Worm (Caenorhabditis elegans) whole organism, L4 larva: ENCODE data around the gene W03D2.9.

Experiments
- T20F7.1 ChIP-seq: fragments of 200-800 bp; sonication (Bioruptor generic); optimal IDR thresholded peaks from 2 replicates; lab custom pipeline; 2018; ENCODE audit warnings: mild to moderate bottlenecking, missing genetic modification characterization, missing compliant biosample characterization
- Y105C5A.15 ChIP-seq: fragments of 200-800 bp; sonication (Bioruptor generic); IDR thresholded peaks from 2 replicates; pipeline ENCODE4 v1.3.6; 2022; ENCODE audit warnings: missing genetic modification characterization, missing compliant biosample characterization
- Y5F2A.4 ChIP-seq: fragments of 200-800 bp; sonication (Bioruptor generic); optimal IDR thresholded peaks from 2 replicates; lab custom pipeline; 2018; ENCODE audit warnings: mild to moderate bottlenecking, missing genetic modification characterization, missing compliant biosample characterization
- Y75B8A.6 ChIP-seq: fragments of 200-800 bp; sonication (Bioruptor generic); IDR thresholded peaks from 2 replicates; pipeline ENCODE4 v1.3.6; 2022; ENCODE audit warnings: missing genetic modification reagents, missing genetic modification characterization, missing compliant biosample characterization
- aha-1 ChIP-seq: fragments of 150-350 bp; peaks from one replicate; lab custom pipeline; 2014; ENCODE audit warnings: missing biosample characterization, missing genetic modification characterization
- attf-4 ChIP-seq: sonication (generic microtip); optimal IDR thresholded peaks from 3 replicates; lab custom pipeline; 2017; ENCODE audit warnings: missing biosample characterization, missing genetic modification characterization
- ceh-28 ChIP-seq: fragments of 150-350 bp; optimal IDR thresholded peaks from 2 replicates; lab custom pipeline; 2014; ENCODE audit warnings: missing biosample characterization, missing genetic modification reagents, missing genetic modification characterization
- ceh-62 ChIP-seq: sonication (generic microtip); optimal IDR thresholded peaks from 2 replicates; lab custom pipeline; 2017; ENCODE audit warnings: missing biosample characterization, missing genetic modification characterization
- cey-2 ChIP-seq: sonication (generic microtip); optimal IDR thresholded peaks from 3 replicates; lab custom pipeline; 2017; ENCODE audit warnings: missing genetic modification characterization, mild to moderate bottlenecking, missing compliant biosample characterization, antibody characterized with exemption, borderline replicate concordance; ENCODE audit not compliant: insufficient read depth
- ctbp-1 ChIP-seq: fragments of 200-800 bp; sonication (Bioruptor generic); IDR thresholded peaks from 2 replicates; pipeline ENCODE4 v1.3.6; 2022; ENCODE audit warnings: missing genetic modification reagents, missing genetic modification characterization, missing compliant biosample characterization
- daf-12 ChIP-seq: fragments of 150-350 bp; optimal IDR thresholded peaks from 2 replicates; lab custom pipeline; 2014; ENCODE audit warnings: missing biosample characterization, missing genetic modification reagents, missing genetic modification characterization
- daf-16 ChIP-seq, 3 experiments: sonication (generic microtip); optimal IDR thresholded peaks; 2 replicates each; lab custom pipeline; 2016 to 2017; ENCODE audit warnings: missing genetic modification characterization in 3 of 3, missing genetic modification reagents in 3 of 3, mild to moderate bottlenecking in 2 of 3, missing compliant biosample characterization in 2 of 3, missing biosample characterization in 1 of 3, moderate library complexity in 1 of 3
- daf-8 ChIP-seq: fragments of 200-800 bp; sonication (Bioruptor generic); IDR thresholded peaks from 2 replicates; pipeline ENCODE4 v1.3.6; 2022; ENCODE audit warnings: missing genetic modification characterization, missing compliant biosample characterization
- dmd-6 ChIP-seq: fragments of 200-800 bp; sonication (Bioruptor generic); IDR thresholded peaks from 2 replicates; pipeline ENCODE4 v1.3.6; 2022; ENCODE audit warnings: missing genetic modification reagents, missing genetic modification characterization, missing compliant biosample characterization
- dmd-8 ChIP-seq: fragments of 200-800 bp; sonication (Bioruptor generic); IDR thresholded peaks from 2 replicates; pipeline ENCODE4 v1.3.6; 2022; ENCODE audit warnings: missing genetic modification characterization, missing compliant biosample characterization
- dmd-9 ChIP-seq: fragments of 200-800 bp; sonication (Bioruptor generic); IDR thresholded peaks from 2 replicates; pipeline ENCODE4 v1.3.6; 2022; ENCODE audit warnings: missing genetic modification reagents, missing genetic modification characterization, missing compliant biosample characterization
- dpl-1 ChIP-seq: fragments of 150-350 bp; optimal IDR thresholded peaks from 2 replicates; lab custom pipeline; 2014; ENCODE audit warnings: missing biosample characterization, missing genetic modification reagents, missing genetic modification characterization
- duxl-1 ChIP-seq: sonication (generic microtip); optimal IDR thresholded peaks from 2 replicates; lab custom pipeline; 2016; ENCODE audit warnings: mild to moderate bottlenecking, missing genetic modification characterization, moderate library complexity, missing compliant biosample characterization; ENCODE audit not compliant: poor library complexity
- dve-1 ChIP-seq: sonication (generic microtip); optimal IDR thresholded peaks from 2 replicates; lab custom pipeline; 2017; ENCODE audit warnings: antibody characterized with exemption, mild to moderate bottlenecking, missing genetic modification characterization, missing compliant biosample characterization; ENCODE audit not compliant: insufficient read depth
- fkh-10 ChIP-seq: fragments of 150-350 bp; optimal IDR thresholded peaks from 2 replicates; lab custom pipeline; 2014; ENCODE audit warnings: missing biosample characterization, missing genetic modification reagents, missing genetic modification characterization
- fos-1 ChIP-seq: fragments of 150-350 bp; optimal IDR thresholded peaks from 2 replicates; lab custom pipeline; 2014; ENCODE audit warnings: missing biosample characterization, missing genetic modification characterization
- gei-8 ChIP-seq: fragments of 200-800 bp; sonication (Bioruptor generic); optimal IDR thresholded peaks from 2 replicates; lab custom pipeline; 2018; ENCODE audit warnings: mild to moderate bottlenecking, missing genetic modification characterization, missing compliant biosample characterization
- hlh-11 ChIP-seq: fragments of 200-800 bp; sonication (Bioruptor generic); optimal IDR thresholded peaks from 2 replicates; lab custom pipeline; 2018; ENCODE audit warnings: mild to moderate bottlenecking, missing genetic modification characterization, missing compliant biosample characterization
- jun-1 ChIP-seq: fragments of 150-350 bp; optimal IDR thresholded peaks from 2 replicates; lab custom pipeline; 2014; ENCODE audit warnings: missing biosample characterization, missing genetic modification reagents, missing genetic modification characterization
- lin-13 ChIP-seq: fragments of 150-350 bp; optimal IDR thresholded peaks from 2 replicates; lab custom pipeline; 2014; ENCODE audit warnings: missing biosample characterization, missing genetic modification reagents, missing genetic modification characterization
- lin-15B ChIP-seq: fragments of 150-350 bp; sonication (generic microtip); optimal IDR thresholded peaks from 3 replicates; lab custom pipeline; 2014; ENCODE audit warnings: missing biosample characterization, missing genetic modification characterization
- lin-29 ChIP-seq: fragments of 200-800 bp; sonication (Bioruptor generic); IDR thresholded peaks from 2 replicates; pipeline ENCODE4 v1.3.6; 2022; ENCODE audit warnings: missing genetic modification reagents, missing genetic modification characterization, missing compliant biosample characterization
- lin-39 ChIP-seq: fragments of 150-350 bp; optimal IDR thresholded peaks from 2 replicates; lab custom pipeline; 2014; ENCODE audit warnings: missing biosample characterization, missing genetic modification reagents, missing genetic modification characterization
- lsy-2 ChIP-seq, 2 experiments: fragments of 150-350 bp in 1 of 2; sonication (generic microtip) in 1 of 2; optimal IDR thresholded peaks; 2 replicates each; lab custom pipeline; 2014 to 2017; ENCODE audit warnings: missing biosample characterization in 2 of 2, missing genetic modification characterization in 2 of 2
- madf-9 ChIP-seq: fragments of 200-800 bp; sonication (Bioruptor generic); conservative IDR thresholded peaks from 2 replicates; pipeline ENCODE4 v1.3.6; 2022; ENCODE audit warnings: missing genetic modification reagents, missing genetic modification characterization, missing compliant biosample characterization
- mdt-29 ChIP-seq: fragments of 200-800 bp; sonication (Bioruptor generic); IDR thresholded peaks from 2 replicates; pipeline ENCODE4 v1.3.6; 2022; ENCODE audit warnings: missing genetic modification reagents, missing genetic modification characterization, missing compliant biosample characterization
- mep-1 ChIP-seq: fragments of 150-350 bp; sonication (generic microtip); optimal IDR thresholded peaks from 3 replicates; lab custom pipeline; 2014; ENCODE audit warnings: missing biosample characterization, missing genetic modification characterization
- mxl-2 ChIP-seq: fragments of 200-800 bp; sonication (Bioruptor generic); conservative IDR thresholded peaks from 2 replicates; pipeline ENCODE4 v1.3.6; 2022; ENCODE audit warnings: missing genetic modification reagents, missing genetic modification characterization, missing compliant biosample characterization
- mxl-3 ChIP-seq: fragments of 200-800 bp; sonication (Bioruptor generic); optimal IDR thresholded peaks from 2 replicates; lab custom pipeline; 2018; ENCODE audit warnings: mild to moderate bottlenecking, missing genetic modification characterization, missing compliant biosample characterization
- nhr-10 ChIP-seq: fragments of 150-350 bp; optimal IDR thresholded peaks from 2 replicates; lab custom pipeline; 2014; ENCODE audit warnings: missing biosample characterization, missing genetic modification characterization
- nhr-102 ChIP-seq: sonication (generic microtip); optimal IDR thresholded peaks from 2 replicates; lab custom pipeline; 2016; ENCODE audit warnings: mild to moderate bottlenecking, missing genetic modification characterization, moderate library complexity, missing compliant biosample characterization
- nhr-28 ChIP-seq: fragments of 150-350 bp; optimal IDR thresholded peaks from 2 replicates; lab custom pipeline; 2014; ENCODE audit warnings: missing biosample characterization, missing genetic modification characterization
- nhr-42 ChIP-seq: fragments of 200-800 bp; sonication (Bioruptor generic); IDR thresholded peaks from 2 replicates; pipeline ENCODE4 v1.3.6; 2022; ENCODE audit warnings: missing genetic modification characterization, missing compliant biosample characterization
- nhr-76 ChIP-seq: fragments of 150-350 bp; optimal IDR thresholded peaks from 2 replicates; lab custom pipeline; 2014; ENCODE audit warnings: missing biosample characterization, missing genetic modification characterization
- nhr-77 ChIP-seq: fragments of 150-350 bp; optimal IDR thresholded peaks from 2 replicates; lab custom pipeline; 2014; ENCODE audit warnings: missing biosample characterization, missing genetic modification characterization
- pha-4 ChIP-seq, 2 experiments: fragments of 150-350 bp in 1 of 2; fragments of 200-800 bp in 1 of 2; sonication (Bioruptor generic) in 1 of 2; IDR thresholded peaks in 1 of 2; optimal IDR thresholded peaks in 1 of 2; 2 replicates each; pipeline versions ENCODE4 v1.3.6 to Lab custom; 2014 to 2022; ENCODE audit warnings: missing genetic modification characterization in 2 of 2, missing genetic modification reagents in 2 of 2, missing biosample characterization in 1 of 2, missing compliant biosample characterization in 1 of 2
- php-3 ChIP-seq: fragments of 200-800 bp; sonication (Bioruptor generic); IDR thresholded peaks from 2 replicates; pipeline ENCODE4 v1.3.6; 2022; ENCODE audit warnings: missing genetic modification reagents, missing genetic modification characterization, missing compliant biosample characterization
- rbr-2 ChIP-seq: sonication (generic microtip); optimal IDR thresholded peaks from 2 replicates; lab custom pipeline; 2016; ENCODE audit warnings: missing genotype, missing genetic modification characterization, missing compliant biosample characterization
- saeg-2 ChIP-seq: fragments of 200-800 bp; sonication (Bioruptor generic); IDR thresholded peaks from 2 replicates; pipeline ENCODE4 v1.3.6; 2022; ENCODE audit warnings: missing genetic modification reagents, missing genetic modification characterization, missing compliant biosample characterization
- sdz-12 ChIP-seq: fragments of 200-800 bp; sonication (Bioruptor generic); optimal IDR thresholded peaks from 2 replicates; lab custom pipeline; 2018; ENCODE audit warnings: mild to moderate bottlenecking, missing genetic modification characterization, missing compliant biosample characterization
- set-16 ChIP-seq: fragments of 200-800 bp; sonication (Bioruptor generic); IDR thresholded peaks from 2 replicates; pipeline ENCODE4 v1.3.6; 2022; ENCODE audit warnings: missing genetic modification reagents, missing genetic modification characterization, missing compliant biosample characterization
- snpc-4 ChIP-seq: fragments of 150-350 bp; optimal IDR thresholded peaks from 2 replicates; lab custom pipeline; 2014; ENCODE audit warnings: missing biosample characterization, missing genetic modification characterization
- spr-1 ChIP-seq: sonication (generic microtip); optimal IDR thresholded peaks from 2 replicates; lab custom pipeline; 2016; ENCODE audit warnings: mild to moderate bottlenecking, missing genetic modification characterization, missing compliant biosample characterization
- zag-1 ChIP-seq: fragments of 150-350 bp; optimal IDR thresholded peaks from 2 replicates; lab custom pipeline; 2014; ENCODE audit warnings: missing biosample characterization, missing genetic modification characterization
- ztf-11 ChIP-seq: fragments of 150-350 bp; optimal IDR thresholded peaks from 2 replicates; lab custom pipeline; 2014; ENCODE audit warnings: missing biosample characterization, missing genetic modification characterization

W03D2.9 gene

DNA sequence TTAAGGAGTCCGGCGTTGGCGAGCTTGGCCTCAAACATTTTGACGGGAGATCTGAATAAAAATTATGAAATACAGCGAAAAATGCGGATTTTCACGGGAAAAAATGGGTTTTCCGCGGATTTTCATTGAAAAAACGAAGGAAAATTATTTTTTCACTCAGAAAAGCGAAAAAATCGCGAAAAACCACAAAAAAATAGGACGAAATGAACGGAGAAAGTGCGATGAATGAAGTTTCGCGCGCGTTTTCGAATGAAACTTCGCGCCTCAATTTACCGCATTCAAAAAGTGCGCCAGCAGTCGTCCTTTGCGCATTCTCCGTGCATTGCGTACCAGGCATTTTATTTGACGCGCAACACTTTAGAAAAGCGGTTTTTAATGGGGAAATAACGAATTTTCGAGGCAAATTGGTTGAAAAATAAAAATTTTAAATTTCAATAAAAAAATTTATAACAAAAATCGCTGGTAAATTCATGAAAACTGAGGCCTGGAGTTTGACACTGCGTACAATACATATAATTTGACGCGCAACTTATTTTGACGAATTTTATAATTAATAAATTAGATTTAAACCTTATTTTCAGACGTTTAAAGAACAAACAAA, 25.0 kb downstream of the W03D2.9 start, which contains the start of gene pcn-1 (continued):
- TF ChIP-seq pha-4 (GFP tag; IDR thresholded peaks at IDR 0.05; lab: Robert Waterston, UW) (peak; percentile 94), pha-4 (tag; optimal IDR thresholded peaks at IDR 0.05; lab: Kevin White, UChicago) (no peak), lin-29 (GFP tag; lab: Robert Waterston, UW) (peak; percentile 88), set-16 (GFP tag; lab: Robert Waterston, UW) (peak; percentile 48; the same call in 1 of the 2 replicates), cey-2 (no peak), T20F7.1 (GFP tag; lab: Kevin White, UChicago) (no peak), lin-13 (GFP tag; lab: Kevin White, UChicago) (peak; percentile 82), madf-9 (GFP tag; lab: Robert Waterston, UW) (peak; percentile 86), nhr-102 (peak; percentile 96), Y5F2A.4 (GFP tag; lab: Kevin White, UChicago) (peak; percentile 53), ctbp-1 (GFP tag; lab: Robert Waterston, UW) (peak; percentile 82), hlh-11 (tag; lab: Kevin White, UChicago) (peak; percentile 94), mxl-3 (GFP tag; lab: Kevin White, UChicago) (peak; percentile 36), gei-8 (GFP tag; lab: Kevin White, UChicago) (no peak), duxl-1 (tag; lab: Kevin White, UChicago) (peak; percentile 87), lin-15B (tag; lab: Kevin White, UChicago) (peak; percentile 49), Y105C5A.15 (0 out of 2 replicates have a peak, but pooled peaks have one; percentile 43), saeg-2 (GFP tag; lab: Robert Waterston, UW) (peak; percentile 89), ceh-28 (tag; lab: Kevin White, UChicago) (no peak), mep-1 (tag; lab: Kevin White, UChicago) (peak; percentile 93), nhr-42 (GFP tag; lab: Robert Waterston, UW) (peak; percentile 94), nhr-28 (tag; lab: Kevin White, UChicago) (peak; percentile 63), daf-12 (no peak), php-3 (GFP tag; lab: Robert Waterston, UW) (peak; percentile 87), daf-8 (no peak), fos-1 (tag; lab: Kevin White, UChicago) (no peak), mdt-29 (GFP tag; lab: Robert Waterston, UW) (peak; percentile 86), dpl-1 (GFP tag; lab: Kevin White, UChicago) (peak; percentile 99), Y75B8A.6 (GFP tag; lab: Robert Waterston, UW) (no peak), ztf-11 (tag; lab: Kevin White, UChicago) (no peak), fkh-10 (peak; percentile 65), nhr-76 (tag; lab: Kevin White, UChicago) (peak; percentile 56), daf-16 (GFP tag; optimal IDR thresholded peaks at IDR 0.05; lab: Kevin White, UChicago) (peak; percentile 42 to 90), daf-16 (tag; optimal IDR thresholded peaks at IDR 0.05; lab: Kevin White, UChicago) (peak; percentile 31), nhr-77 (peak; percentile 89), spr-1 (peak; percentile 93), mxl-2 (GFP tag; lab: Robert Waterston, UW) (peak; percentile 84), rbr-2 (tag; lab: Kevin White, UChicago) (peak; percentile 96), aha-1 (tag; lab: Kevin White, UChicago) (peak; percentile 95), zag-1 (tag; lab: Kevin White, UChicago) (no peak), ceh-62 (tag; lab: Kevin White, UChicago) (no peak), snpc-4 (tag; lab: Kevin White, UChicago) (no peak), dmd-9 (GFP tag; lab: Robert Waterston, UW) (peak; percentile 90), sdz-12 (GFP tag; lab: Kevin White, UChicago) (no peak), attf-4 (tag; lab: Kevin White, UChicago) (no peak), lin-39 (no peak), jun-1 (tag; lab: Kevin White, UChicago) (peak; percentile 85), nhr-10 (tag; lab: Kevin White, UChicago) (no peak), dve-1 (tag; lab: Kevin White, UChicago) (peak; percentile 96), lsy-2 (tag; optimal IDR thresholded peaks at IDR 0.05; lab: Kevin White, UChicago) (peak; percentile 68 to 96), dmd-6 (GFP tag; lab: Robert Waterston, UW) (peak; percentile 93), dmd-8 (GFP tag; lab: Robert Waterston, UW) (0 out of 2 replicates have a peak, but pooled peaks have one; percentile 35)
